Worm (Caenorhabditis elegans) whole organism, dauer: ENCODE results near the gene try-13.

ENCODE experiments used
- unc-62 ChIP-seq: sonication (generic microtip); optimal IDR thresholded peaks from 2 replicates; lab custom pipeline; 2017; ENCODE audit warnings: missing biosample characterization, missing genetic modification reagents, missing genetic modification characterization

Gene try-13

DNA sequence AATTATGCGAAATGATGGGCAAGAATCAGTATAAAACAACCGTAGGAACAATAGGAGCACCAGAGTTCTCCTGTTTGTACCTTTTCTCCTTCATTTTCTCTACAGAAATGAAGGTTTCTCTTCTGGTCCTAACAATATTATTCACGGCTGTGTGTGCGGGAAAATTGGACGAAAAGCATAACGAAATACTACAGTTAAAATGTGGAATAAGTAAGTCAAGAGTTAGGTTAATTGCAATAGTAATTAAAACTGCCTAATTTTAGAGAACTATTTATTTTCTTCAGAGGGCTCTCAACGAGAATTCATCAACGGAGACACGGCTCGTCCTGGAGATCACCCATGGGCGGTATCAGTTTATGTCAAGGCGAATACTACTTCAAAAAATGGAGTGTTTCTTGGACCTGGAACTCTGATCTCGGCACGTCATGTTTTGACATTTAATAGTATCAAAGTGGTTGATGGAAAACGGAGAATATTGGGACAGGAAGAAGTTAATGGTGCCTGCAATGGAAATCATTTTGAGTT lies 9.5 kb downstream of the try-13 start, which contains the start of gene try-12:
Gene try-12, plus strand, starts transcription at position 51 of the 525 bp plus-strand sequence.
- no peak for TF ChIP-seq unc-62 (GFP tag; lab: Kevin White, UChicago)

DNA sequence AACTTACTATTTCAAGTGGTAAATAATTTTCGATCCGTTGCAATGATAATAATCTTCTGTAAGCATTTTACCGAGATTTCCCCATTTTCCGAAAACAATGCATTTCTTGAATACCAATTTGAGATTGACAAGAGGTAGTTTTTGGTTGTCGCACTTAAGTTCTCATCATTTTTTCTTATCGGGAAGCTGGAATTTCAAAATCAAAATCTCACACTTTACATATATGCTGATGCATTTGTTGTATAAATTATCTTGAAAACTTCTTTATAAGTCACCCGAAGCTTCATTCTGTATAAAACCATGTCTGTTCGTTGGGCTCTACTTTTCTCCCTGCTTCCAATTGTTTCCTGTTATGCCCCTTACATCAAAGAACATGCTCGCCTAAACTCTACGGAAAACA lies 11.5 kb downstream of the try-13 start, which contains the start of gene try-11:
Gene try-11, plus strand, starts transcription at position 301 of the 400 bp plus-strand sequence.
- no peak for TF ChIP-seq unc-62 (GFP tag; lab: Kevin White, UChicago)

DNA sequence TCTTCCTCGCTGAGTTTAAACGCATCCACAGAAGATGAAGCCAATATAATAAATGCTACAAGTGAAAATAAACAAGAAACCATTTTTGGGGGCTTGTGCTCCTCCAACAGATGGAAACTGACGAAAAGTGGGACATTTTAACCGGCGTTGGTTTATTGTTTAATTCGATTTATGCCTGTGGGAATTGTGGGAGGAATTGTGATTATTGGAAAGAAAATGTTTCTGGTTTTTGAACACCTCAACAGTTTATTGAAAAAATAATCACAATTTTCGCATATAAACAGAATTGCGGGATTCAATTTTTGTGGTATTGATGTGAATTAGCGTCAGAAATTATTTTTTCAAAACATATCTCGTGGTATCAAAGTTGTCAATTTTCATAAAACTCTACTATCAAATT lies 14.3 kb downstream of the try-13 start, which contains the start of gene try-8:
Gene try-8, minus strand, starts transcription at position 101 of the 400 bp plus-strand sequence.
- TF ChIP-seq unc-62 (GFP tag; lab: Kevin White, UChicago) = no peak

DNA sequence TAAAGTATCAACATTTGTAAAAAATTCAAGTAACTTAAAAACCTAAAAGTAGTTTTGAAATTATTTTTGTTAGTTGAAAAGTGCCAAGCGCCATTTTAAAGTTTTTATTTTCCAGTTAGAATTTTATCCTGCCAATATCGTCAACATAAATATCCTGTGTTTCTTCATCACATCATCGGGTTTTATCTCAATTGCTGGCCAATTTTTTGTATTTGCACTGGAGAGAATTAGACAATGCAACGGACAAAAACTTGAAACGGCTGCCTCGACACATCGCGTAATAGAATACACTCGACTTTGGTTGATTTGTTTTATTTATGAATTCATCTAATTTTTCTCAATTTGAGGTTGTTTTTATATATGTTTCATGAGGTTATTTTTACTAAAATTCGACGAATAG lies 15.1 kb downstream of the try-13 start, which contains the start of gene F25E5.2:
Gene F25E5.2, plus strand, starts transcription at position 301 of the 400 bp plus-strand sequence.
- TF ChIP-seq unc-62 (GFP tag; lab: Kevin White, UChicago) = no peak

DNA sequence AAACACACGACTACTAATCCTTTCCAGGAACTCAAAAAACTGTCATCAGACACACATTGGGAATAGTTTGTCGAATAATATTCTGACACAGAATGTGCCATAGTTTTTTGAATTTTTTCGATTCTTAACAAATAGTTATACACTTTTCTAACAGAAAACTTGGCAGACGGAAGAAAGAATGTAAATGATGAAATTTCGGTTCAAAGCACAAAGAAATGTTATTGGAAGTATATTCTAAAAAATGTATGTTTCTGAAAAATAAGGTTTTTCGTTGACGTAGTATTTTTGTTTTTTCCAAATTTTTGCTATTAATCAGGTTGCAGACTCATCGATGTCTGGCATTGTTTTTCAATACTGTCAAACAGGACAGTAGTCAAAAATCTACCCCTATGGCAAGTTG lies 21.0 kb downstream of the try-13 start, which contains the start of gene srh-92:
Gene srh-92, minus strand, starts transcription at position 101 of the 400 bp plus-strand sequence.
- TF ChIP-seq unc-62 (GFP tag; lab: Kevin White, UChicago) = no peak

DNA sequence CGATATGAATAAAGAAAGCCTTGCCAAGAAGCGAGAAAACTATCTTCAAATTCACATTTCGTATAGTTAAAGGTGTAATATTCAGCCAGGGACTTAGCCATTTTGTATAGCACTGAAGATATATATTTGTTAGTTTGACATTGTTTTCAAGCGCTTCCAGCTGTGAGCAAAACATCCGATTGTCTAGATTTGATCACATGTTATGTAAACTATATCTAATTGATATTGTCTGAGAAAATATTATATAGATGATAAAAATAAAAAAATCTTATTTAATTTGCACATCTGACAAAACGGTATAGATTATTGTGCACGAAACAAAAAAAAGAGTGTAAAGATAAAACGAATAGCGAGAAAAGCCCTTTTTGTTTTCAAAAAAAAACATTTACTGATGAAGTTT lies 24.8 kb downstream of the try-13 start, which contains the start of gene srh-89:
Gene srh-89, minus strand, starts transcription at position 101 of the 400 bp plus-strand sequence.
- TF ChIP-seq unc-62 (GFP tag; lab: Kevin White, UChicago) = no peak

DNA sequence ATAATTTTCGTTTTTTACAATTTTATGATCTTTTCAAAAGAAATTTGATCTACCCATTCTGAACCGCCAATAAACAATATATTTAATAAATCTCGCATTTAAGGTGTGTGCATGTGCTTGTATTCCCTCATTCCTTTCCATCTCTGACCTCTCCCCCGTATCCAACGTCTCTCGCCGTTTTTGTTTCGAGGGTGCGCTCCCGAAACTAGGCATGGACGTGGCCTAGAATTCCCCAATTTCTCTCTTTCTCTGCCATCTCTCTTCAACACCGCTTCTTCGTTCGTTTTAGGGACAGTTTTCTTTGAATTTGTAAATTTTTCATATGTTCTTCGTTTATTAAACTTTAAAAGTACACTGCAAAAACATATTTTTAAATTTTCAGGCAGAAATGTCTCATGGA lies 25.6 kb downstream of the try-13 start, which contains the start of gene F25E5.1:
Gene F25E5.1, plus strand, starts transcription at position 376 of the 400 bp plus-strand sequence.
- no peak for TF ChIP-seq unc-62 (GFP tag; lab: Kevin White, UChicago)

DNA sequence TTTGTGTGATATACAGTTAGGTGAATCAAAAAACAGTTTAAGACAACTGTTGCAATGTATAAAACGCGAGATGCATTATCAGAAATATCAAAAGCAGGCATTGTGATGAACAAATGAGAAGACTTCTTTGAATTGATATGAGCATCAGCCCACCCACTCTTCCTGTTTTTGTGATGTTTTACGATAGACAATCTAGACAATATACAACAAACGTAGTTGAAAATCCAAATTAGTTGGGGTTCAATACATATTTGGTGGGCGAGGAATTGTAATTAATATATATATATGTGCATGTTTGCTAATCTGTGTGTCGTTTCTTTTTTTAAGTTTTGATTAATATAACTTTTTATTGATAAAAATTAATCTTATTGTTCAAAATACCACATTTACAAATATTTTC lies 32.9 kb downstream of the try-13 start, which contains the start of gene str-28:
Gene str-28, minus strand, starts transcription at position 101 of the 400 bp plus-strand sequence.
- no peak for TF ChIP-seq unc-62 (GFP tag; lab: Kevin White, UChicago)

DNA sequence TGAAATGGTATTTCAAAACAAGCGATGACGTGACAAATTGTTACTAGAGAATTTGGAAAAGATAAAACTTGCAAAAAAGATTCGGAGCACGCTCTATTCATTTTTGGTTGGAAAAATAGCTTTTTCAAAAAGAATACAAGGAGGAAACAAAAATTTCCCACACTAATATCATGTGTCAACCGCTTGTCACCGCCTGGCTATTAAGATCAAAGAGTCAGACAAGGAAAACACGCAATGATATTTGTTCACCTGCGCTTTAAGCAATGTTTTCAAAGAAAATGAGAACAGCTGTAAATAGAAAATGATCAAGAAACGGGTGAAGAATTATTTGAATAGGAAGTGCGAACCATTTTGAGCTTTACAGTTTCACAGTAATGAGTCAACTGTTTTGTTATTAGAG lies 36.9 kb downstream of the try-13 start, which contains the start of gene srh-125:
Gene srh-125, minus strand, starts transcription at position 101 of the 400 bp plus-strand sequence.
- TF ChIP-seq unc-62 (GFP tag; lab: Kevin White, UChicago) = no peak

DNA sequence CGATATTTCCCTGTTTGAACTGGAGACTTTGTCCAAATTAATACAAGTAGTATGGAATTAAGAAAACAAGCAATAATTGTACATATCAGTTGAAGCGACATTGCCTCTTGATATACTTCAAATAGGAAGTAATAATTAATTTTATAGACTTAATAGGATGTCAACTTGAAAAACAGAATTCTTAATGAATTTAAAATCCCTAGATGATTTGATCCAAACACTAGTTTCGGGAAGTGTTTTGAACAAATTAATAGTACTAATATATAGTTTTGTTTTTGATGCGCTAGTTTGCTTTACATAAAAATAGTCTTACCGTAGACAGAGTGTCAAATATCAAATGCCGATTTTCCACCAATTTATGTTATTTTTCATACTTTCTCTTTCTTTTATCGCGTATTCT lies 38.5 kb downstream of the try-13 start, which contains the start of gene str-190:
Gene str-190, minus strand, starts transcription at position 101 of the 400 bp plus-strand sequence.
- no peak for TF ChIP-seq unc-62 (GFP tag; lab: Kevin White, UChicago)

DNA sequence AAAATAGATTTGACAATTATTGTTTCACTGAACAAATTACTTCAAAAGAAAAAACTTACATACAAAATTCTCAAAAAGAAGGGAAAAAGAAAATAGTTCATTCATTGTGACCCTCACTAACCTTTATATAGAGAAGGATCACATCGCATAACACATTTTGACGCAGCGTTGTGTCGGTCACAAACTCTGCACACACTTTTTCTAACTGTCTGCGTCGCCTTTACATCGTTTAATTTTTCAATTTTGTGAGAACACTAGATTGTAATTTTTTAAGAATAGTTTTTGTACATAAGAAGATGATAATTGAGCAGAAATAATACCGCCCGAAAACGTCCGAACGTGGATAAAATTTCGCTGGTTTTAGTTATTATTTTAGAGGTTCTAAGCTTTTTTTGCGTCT lies 41.0 kb downstream of the try-13 start, which contains the start of gene C18B10.6:
Gene C18B10.6, minus strand, starts transcription at position 101 of the 400 bp plus-strand sequence.
- no peak for TF ChIP-seq unc-62 (GFP tag; lab: Kevin White, UChicago)

DNA sequence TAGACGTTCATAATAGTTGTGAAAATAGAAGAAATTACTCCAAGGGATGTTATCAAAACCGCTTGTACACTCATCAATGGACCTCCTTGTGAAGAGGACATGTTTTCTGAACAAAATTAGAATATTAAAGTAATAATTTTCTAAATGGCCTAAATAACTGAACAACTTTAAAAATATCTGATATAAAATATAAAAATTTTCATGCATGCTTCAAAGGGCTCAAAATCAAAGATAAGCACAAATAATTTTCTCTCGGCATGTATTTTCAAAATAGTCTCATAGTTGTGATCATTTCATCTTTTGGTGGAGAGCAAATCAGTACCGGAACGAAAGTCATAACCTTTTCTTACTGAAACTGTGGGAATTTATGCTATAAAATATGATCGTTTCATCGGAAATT lies 45.1 kb downstream of the try-13 start, which contains the start of gene srbc-8:
Gene srbc-8, minus strand, starts transcription at position 101 of the 400 bp plus-strand sequence.
- no peak for TF ChIP-seq unc-62 (GFP tag; lab: Kevin White, UChicago)

DNA sequence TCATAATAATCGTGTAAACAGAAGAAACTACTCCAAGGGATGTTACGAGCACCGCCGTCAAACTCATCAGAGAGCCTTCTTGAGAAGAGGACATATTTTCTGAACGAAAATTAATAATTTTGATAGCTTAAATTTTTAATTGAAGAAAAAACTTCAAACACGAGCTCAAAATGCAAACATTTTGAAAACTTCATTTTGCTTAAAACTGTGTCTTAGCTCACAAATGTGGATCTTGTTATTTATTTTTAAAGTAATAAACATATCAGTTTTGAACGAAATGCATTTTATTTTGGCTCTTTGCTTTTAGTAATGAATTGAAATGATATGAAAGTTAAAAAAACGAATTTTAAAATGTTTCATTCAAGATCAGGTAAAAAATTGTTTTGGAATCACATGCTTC lies 47.6 kb downstream of the try-13 start, which contains the start of gene srbc-7:
Gene srbc-7, minus strand, starts transcription at position 101 of the 400 bp plus-strand sequence.
- no peak for TF ChIP-seq unc-62 (GFP tag; lab: Kevin White, UChicago)

DNA sequence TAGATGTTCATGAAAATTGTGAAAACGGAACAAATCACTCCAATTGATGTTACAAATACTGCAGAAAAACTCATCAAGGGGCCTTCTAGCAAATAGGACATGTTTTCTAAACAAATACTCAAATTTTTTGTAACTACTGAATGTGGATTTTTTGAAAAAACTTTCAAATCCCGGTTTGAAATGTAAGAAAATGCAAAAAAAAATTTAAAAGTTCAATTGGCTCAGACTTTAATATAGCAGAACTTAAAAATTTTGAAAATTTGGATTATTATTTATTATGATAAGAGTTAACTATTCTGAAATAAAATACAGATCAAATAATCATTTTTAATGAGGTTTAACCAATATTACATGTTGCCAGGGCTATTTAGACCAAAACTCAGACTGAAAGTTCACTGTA lies 50.4 kb downstream of the try-13 start, which contains the start of gene srbc-9:
Gene srbc-9, minus strand, starts transcription at position 101 of the 400 bp plus-strand sequence.
- no peak for TF ChIP-seq unc-62 (GFP tag; lab: Kevin White, UChicago)
